Fruit fly (Drosophila melanogaster) whole organism, embryonic: ENCODE results near the gene CG10337.
A peak's percentile ranks its signal among the peaks of the same experiment; 100 is the strongest.

Experiments used
- Antp ChIP-seq: fragments of 200-800 bp; sonication (Bioruptor generic); optimal IDR thresholded peaks from 3 replicates; lab custom pipeline; 2016; ENCODE audit warnings: missing biosample characterization, missing genetic modification characterization
- Asciz ChIP-seq: fragments of 200-800 bp; sonication (Bioruptor generic); optimal IDR thresholded peaks from 2 replicates; lab custom pipeline; 2017; ENCODE audit warnings: missing biosample characterization, mild to moderate bottlenecking, missing genetic modification characterization, missing genetic modification reagents
- Atf6 ChIP-seq: fragments of 200-800 bp; sonication (Bioruptor generic); IDR thresholded peaks from 2 replicates; pipeline ENCODE4 v1.3.6; 2022; ENCODE audit warnings: missing biosample characterization, missing genetic modification characterization
- Bdp1 ChIP-seq: fragments of 200-800 bp; sonication (Bioruptor generic); optimal IDR thresholded peaks from 3 replicates; lab custom pipeline; 2016; ENCODE audit warnings: missing biosample characterization, missing genetic modification characterization
- CG10267 ChIP-seq: fragments of 200-800 bp; sonication (Bioruptor generic); optimal IDR thresholded peaks from 2 replicates; lab custom pipeline; 2018; ENCODE audit warnings: missing biosample characterization, mild to moderate bottlenecking, missing genetic modification characterization, moderate library complexity
- CG10979 ChIP-seq: fragments of 200-800 bp; sonication (Bioruptor generic); optimal IDR thresholded peaks from 2 replicates; lab custom pipeline; 2018; ENCODE audit warnings: missing biosample characterization, mild to moderate bottlenecking, missing genetic modification characterization, moderate library complexity
- CG13296 ChIP-seq: fragments of 200-800 bp; sonication (Bioruptor generic); optimal IDR thresholded peaks from 3 replicates; lab custom pipeline; 2018; ENCODE audit warnings: missing biosample characterization, mild to moderate bottlenecking, missing genetic modification characterization
- CG13624 ChIP-seq: fragments of 200-800 bp; sonication (Bioruptor generic); optimal IDR thresholded peaks from 2 replicates; lab custom pipeline; 2016; ENCODE audit warnings: missing biosample characterization, missing genetic modification characterization
- CG14441 ChIP-seq: fragments of 200-800 bp; sonication (Bioruptor generic); IDR thresholded peaks from 2 replicates; pipeline ENCODE4 v1.3.6; 2022; ENCODE audit warnings: missing biosample characterization, missing genetic modification characterization
- CG14860 ChIP-seq: fragments of 200-800 bp; sonication (Bioruptor generic); IDR thresholded peaks from 3 replicates; pipeline ENCODE4 v1.3.6; 2022; ENCODE audit warnings: missing biosample characterization, missing genetic modification characterization; ENCODE audit not compliant: partially characterized antibody
- CG15514 ChIP-seq: fragments of 200-800 bp; sonication (Bioruptor generic); optimal IDR thresholded peaks from 3 replicates; lab custom pipeline; 2017; ENCODE audit warnings: missing biosample characterization, missing genetic modification characterization, mild to moderate bottlenecking, moderate library complexity, missing genetic modification reagents
- CG17359 ChIP-seq: fragments of 200-800 bp; sonication (Bioruptor generic); optimal IDR thresholded peaks from 3 replicates; lab custom pipeline; 2018; ENCODE audit warnings: missing biosample characterization, mild to moderate bottlenecking, missing genetic modification characterization, moderate library complexity
- CG17612 ChIP-seq: fragments of 200-800 bp; sonication (Bioruptor generic); IDR thresholded peaks from 2 replicates; pipeline ENCODE4 v1.3.6; 2022; ENCODE audit warnings: missing biosample characterization, missing genetic modification characterization
- CG2889 ChIP-seq: fragments of 200-800 bp; sonication (Bioruptor generic); IDR thresholded peaks from 3 replicates; pipeline ENCODE4 v1.3.6; 2022; ENCODE audit warnings: missing biosample characterization, missing genetic modification characterization
- CG3281 ChIP-seq: fragments of 200-800 bp; sonication (Bioruptor generic); optimal IDR thresholded peaks from 3 replicates; lab custom pipeline; 2017; ENCODE audit warnings: missing biosample characterization, mild to moderate bottlenecking, missing genetic modification characterization
- CG33557 ChIP-seq: fragments of 200-800 bp; sonication (Bioruptor generic); optimal IDR thresholded peaks from 2 replicates; lab custom pipeline; 2019; ENCODE audit warnings: missing biosample characterization, mild to moderate bottlenecking, missing genetic modification characterization, moderate library complexity
- CG34224 ChIP-seq: fragments of 200-800 bp; sonication (Bioruptor generic); IDR thresholded peaks from 3 replicates; pipeline ENCODE4 v1.3.6; 2022; ENCODE audit warnings: missing biosample characterization, missing genetic modification characterization; ENCODE audit not compliant: partially characterized antibody
- CG42726 ChIP-seq: fragments of 200-800 bp; sonication (Bioruptor generic); IDR thresholded peaks from 2 replicates; pipeline ENCODE4 v1.3.6; 2022; ENCODE audit warnings: missing biosample characterization, missing genetic modification characterization; ENCODE audit not compliant: partially characterized antibody
- CG4617 ChIP-seq: fragments of 200-800 bp; sonication (Bioruptor generic); optimal IDR thresholded peaks from 3 replicates; lab custom pipeline; 2016; ENCODE audit warnings: missing biosample characterization, missing genetic modification characterization, borderline replicate concordance
- CG4854 ChIP-seq: fragments of 200-800 bp; sonication (Bioruptor generic); optimal IDR thresholded peaks from 2 replicates; lab custom pipeline; 2016; ENCODE audit warnings: missing biosample characterization, missing genetic modification characterization, inconsistent platforms
- CG7839 ChIP-seq: fragments of 200-800 bp; sonication (Bioruptor generic); optimal IDR thresholded peaks from 3 replicates; lab custom pipeline; 2018; ENCODE audit warnings: missing biosample characterization, mild to moderate bottlenecking, missing genetic modification characterization, moderate library complexity
- CG8478 ChIP-seq: fragments of >200 bp; optimal IDR thresholded peaks from 2 replicates; lab custom pipeline; 2018
- CoRest ChIP-seq: fragments of 200-800 bp; sonication (Bioruptor generic); optimal IDR thresholded peaks from 3 replicates; lab custom pipeline; 2018; ENCODE audit warnings: missing biosample characterization, mild to moderate bottlenecking, missing genetic modification characterization, moderate library complexity
- Deaf1 ChIP-seq: fragments of 200-800 bp; optimal IDR thresholded peaks from 3 replicates; lab custom pipeline; 2019; ENCODE audit warnings: missing biosample characterization, mild to moderate bottlenecking, missing genetic modification characterization, moderate library complexity
- Dip3 ChIP-seq: fragments of 200-800 bp; sonication (Bioruptor generic); optimal IDR thresholded peaks from 3 replicates; lab custom pipeline; 2016; ENCODE audit warnings: missing biosample characterization, missing genetic modification characterization
- Ets97D ChIP-seq: fragments of 200-800 bp; sonication (Bioruptor generic); optimal IDR thresholded peaks from 3 replicates; lab custom pipeline; 2016; ENCODE audit warnings: missing biosample characterization, missing genetic modification characterization
- Gsc ChIP-seq: fragments of 200-800 bp; sonication (Bioruptor generic); IDR thresholded peaks from 2 replicates; pipeline ENCODE4 v1.3.6; 2022; ENCODE audit warnings: missing biosample characterization, missing genetic modification characterization
- Hand ChIP-seq: fragments of 200-800 bp; sonication (Bioruptor generic); optimal IDR thresholded peaks from 2 replicates; lab custom pipeline; 2017; ENCODE audit warnings: mild to moderate bottlenecking, missing biosample characterization, missing genetic modification reagents, missing genetic modification characterization
- Hr78 ChIP-seq, 2 experiments: fragments of 200-800 bp in 1 of 2; fragments of >200 bp in 1 of 2; sonication (Bioruptor generic) in 1 of 2; optimal IDR thresholded peaks; 2 replicates each; lab custom pipeline; 2017 to 2019; ENCODE audit warnings: missing biosample characterization in 2 of 2, missing genetic modification characterization in 2 of 2, mild to moderate bottlenecking in 1 of 2, moderate library complexity in 1 of 2
- Neu2 ChIP-seq: fragments of 200-800 bp; sonication (Bioruptor generic); optimal IDR thresholded peaks from 3 replicates; lab custom pipeline; 2016; ENCODE audit warnings: missing biosample characterization, missing genetic modification characterization, borderline replicate concordance
- Nf-YC ChIP-seq: fragments of 200-800 bp; optimal IDR thresholded peaks from 3 replicates; lab custom pipeline; 2019; ENCODE audit warnings: missing biosample characterization, mild to moderate bottlenecking, missing genetic modification characterization, moderate library complexity
- Optix ChIP-seq: fragments of 200-800 bp; sonication (Bioruptor generic); IDR thresholded peaks from 3 replicates; pipeline ENCODE4 v1.3.6; 2022; ENCODE audit warnings: missing biosample characterization, missing genetic modification characterization
- Ravus ChIP-seq: fragments of 200-800 bp; sonication (Bioruptor generic); IDR thresholded peaks from 2 replicates; pipeline ENCODE4 v1.3.6; 2022; ENCODE audit warnings: missing biosample characterization, missing genetic modification characterization
- Sin3A ChIP-seq: fragments of >200 bp; optimal IDR thresholded peaks from 2 replicates; lab custom pipeline; 2018
- Spps ChIP-seq: fragments of 200-800 bp; sonication (Bioruptor generic); optimal IDR thresholded peaks from 2 replicates; lab custom pipeline; 2018; ENCODE audit warnings: missing biosample characterization, mild to moderate bottlenecking, missing genetic modification characterization
- Xrp1 ChIP-seq: fragments of 200-800 bp; sonication (Bioruptor generic); IDR thresholded peaks from 2 replicates; pipeline ENCODE4 v1.3.6; 2022; ENCODE audit warnings: missing biosample characterization, missing genetic modification characterization
- crc ChIP-seq: fragments of 200-800 bp; sonication (Bioruptor generic); optimal IDR thresholded peaks from 2 replicates; lab custom pipeline; 2016; ENCODE audit warnings: missing biosample characterization, missing genetic modification characterization
- dan ChIP-seq: fragments of 200-800 bp; sonication (Bioruptor generic); IDR thresholded peaks from 2 replicates; pipeline ENCODE4 v1.3.6; 2022; ENCODE audit warnings: missing biosample characterization, missing genetic modification characterization
- dati ChIP-seq: fragments of 200-800 bp; sonication (Bioruptor generic); IDR thresholded peaks from 2 replicates; pipeline ENCODE4 v1.3.6; 2022; ENCODE audit warnings: missing biosample characterization, missing genetic modification characterization
- disco-r ChIP-seq: fragments of 200-800 bp; sonication (Bioruptor generic); optimal IDR thresholded peaks from 2 replicates; lab custom pipeline; 2016; ENCODE audit warnings: missing biosample characterization, missing genetic modification characterization
- dm ChIP-seq: fragments of 200-800 bp; sonication (Bioruptor generic); optimal IDR thresholded peaks from 3 replicates; lab custom pipeline; 2016; ENCODE audit warnings: missing biosample characterization, missing genetic modification characterization
- eve ChIP-seq, 2 experiments: fragments of >200 bp; optimal IDR thresholded peaks; 2 replicates each; lab custom pipeline; 2017; ENCODE audit warnings: missing biosample characterization in 2 of 2, missing genetic modification characterization in 2 of 2
- fu2 ChIP-seq: fragments of 200-800 bp; sonication (Bioruptor generic); optimal IDR thresholded peaks from 2 replicates; lab custom pipeline; 2016; ENCODE audit warnings: missing biosample characterization, missing genetic modification characterization
- gsb-n ChIP-seq: fragments of 200-800 bp; sonication (Bioruptor generic); optimal IDR thresholded peaks from 3 replicates; lab custom pipeline; 2018; ENCODE audit warnings: missing biosample characterization, mild to moderate bottlenecking, missing genetic modification characterization
- kay ChIP-seq: fragments of 200-800 bp; sonication (Bioruptor generic); optimal IDR thresholded peaks from 2 replicates; lab custom pipeline; 2016; ENCODE audit warnings: missing biosample characterization, missing genetic modification characterization
- klu ChIP-seq: fragments of 200-800 bp; sonication (Bioruptor generic); IDR thresholded peaks from 2 replicates; pipeline ENCODE4 v1.3.6; 2022; ENCODE audit warnings: missing biosample characterization, missing genetic modification characterization
- onecut ChIP-seq: fragments of 200-800 bp; sonication (Bioruptor generic); IDR thresholded peaks from 2 replicates; pipeline ENCODE4 v1.3.6; 2022; ENCODE audit warnings: missing biosample characterization, missing genetic modification characterization
- phol ChIP-seq: fragments of 200-800 bp; sonication (Bioruptor generic); optimal IDR thresholded peaks from 3 replicates; lab custom pipeline; 2018; ENCODE audit warnings: missing biosample characterization, mild to moderate bottlenecking, missing genetic modification characterization, moderate library complexity
- psq ChIP-seq: fragments of 200-800 bp; sonication (Bioruptor generic); optimal IDR thresholded peaks from 2 replicates; lab custom pipeline; 2017; ENCODE audit warnings: missing biosample characterization, missing genetic modification characterization
- pzg ChIP-seq: fragments of 200-800 bp; sonication (Bioruptor generic); optimal IDR thresholded peaks from 3 replicates; lab custom pipeline; 2018; ENCODE audit warnings: missing biosample characterization, mild to moderate bottlenecking, missing genetic modification characterization, moderate library complexity
- sens ChIP-seq: fragments of 200-800 bp; sonication (Bioruptor generic); peaks from one replicate; lab custom pipeline; 2016; ENCODE audit warnings: missing biosample characterization, missing genetic modification characterization
- twi ChIP-seq: fragments of 200-800 bp; optimal IDR thresholded peaks from 2 replicates; lab custom pipeline; 2019; ENCODE audit warnings: missing biosample characterization, mild to moderate bottlenecking, missing genetic modification characterization, moderate library complexity
- zfh2 ChIP-seq: fragments of 200-800 bp; sonication (Bioruptor generic); optimal IDR thresholded peaks from 2 replicates; lab custom pipeline; 2016; ENCODE audit warnings: missing biosample characterization, missing genetic modification characterization

CG10337 gene

dm6 chr2L:19587334-19587659 is 40.5 kb upstream of the CG10337 start (continued):
- TF ChIP-seq gsb-n (tag; lab: Kevin White, UChicago) (no peak), CG14441 (no peak), twi (tag; lab: Kevin White, UChicago) (no peak), Asciz (GFP tag; lab: Kevin White, UChicago) (no peak), sens (GFP tag; lab: Kevin White, UChicago) (no peak), CG4854 (GFP tag; lab: Kevin White, UChicago) (no peak), CG3281 (GFP tag; lab: Kevin White, UChicago) (no peak), disco-r (no peak), kay (GFP tag; lab: Kevin White, UChicago) (no peak), onecut (GFP tag; lab: Robert Waterston, UW) (peak; percentile 83), klu (GFP tag; lab: Robert Waterston, UW) (no peak), Sin3A (lab: Kevin White, UChicago) (peak; percentile 35), Dip3 (GFP tag; lab: Kevin White, UChicago) (no peak), crc (no peak), CG10979 (tag; lab: Kevin White, UChicago) (no peak), Ets97D (GFP tag; lab: Kevin White, UChicago) (no peak), fu2 (GFP tag; lab: Kevin White, UChicago) (no peak), CG13296 (GFP tag; lab: Kevin White, UChicago) (no peak), CG34224 (GFP tag; lab: Robert Waterston, UW) (peak; percentile 5; the same call in 1 of the 3 replicates), dati (GFP tag; lab: Robert Waterston, UW) (no peak), Neu2 (GFP tag; lab: Kevin White, UChicago) (no peak), Antp (GFP tag; lab: Kevin White, UChicago) (no peak), CG10267 (tag; lab: Kevin White, UChicago) (no peak), Hand (no peak), CG33557 (GFP tag; lab: Kevin White, UChicago) (no peak), Ravus (GFP tag; lab: Robert Waterston, UW) (no peak), psq (GFP tag; lab: Kevin White, UChicago) (no peak), pzg (GFP tag; lab: Kevin White, UChicago) (no peak), CG14860 (GFP tag; lab: Robert Waterston, UW) (no peak), Optix (no peak), CG15514 (no peak), CG8478 (lab: Kevin White, UChicago) (peak; percentile 87), Xrp1 (GFP tag; lab: Robert Waterston, UW) (no peak), zfh2 (GFP tag; lab: Kevin White, UChicago) (no peak), Nf-YC (tag; lab: Kevin White, UChicago) (no peak), CoRest (tag; lab: Kevin White, UChicago) (no peak), phol (no peak), CG42726 (GFP tag; lab: Robert Waterston, UW) (no peak), Gsc (GFP tag; lab: Robert Waterston, UW) (no peak), Spps (tag; lab: Kevin White, UChicago) (no peak), dm (no peak), eve (GFP tag; optimal IDR thresholded peaks at IDR 0.05; lab: Kevin White, UChicago) (no peak), Bdp1 (no peak), CG17612 (GFP tag; lab: Robert Waterston, UW) (no peak), CG4617 (peak; percentile 66), CG7839 (tag; lab: Kevin White, UChicago) (no peak), CG17359 (tag; lab: Kevin White, UChicago) (no peak), Deaf1 (no peak), Hr78 (GFP tag; optimal IDR thresholded peaks at IDR 0.05; lab: Kevin White, UChicago) (no peak), dan (GFP tag; lab: Robert Waterston, UW) (no peak), CG13624 (GFP tag; lab: Kevin White, UChicago) (no peak), CG2889 (no peak), Atf6 (GFP tag; lab: Robert Waterston, UW) (0 out of 2 replicates have a peak, but pooled peaks have one; percentile 16)
